Fruit fly (Drosophila melanogaster) whole organism, pupa: ENCODE measurements around the gene ct.

ENCODE experiments used
- CG10348 ChIP-seq: fragments of 200-800 bp; sonication (Bioruptor generic); IDR thresholded peaks from 2 replicates; pipeline ENCODE4 v1.3.6; 2022; ENCODE audit warnings: missing biosample characterization, missing genetic modification characterization
- CG17806 ChIP-seq: fragments of 200-800 bp; sonication (Bioruptor generic); optimal IDR thresholded peaks from 2 replicates; lab custom pipeline; 2018; ENCODE audit warnings: missing biosample characterization, mild to moderate bottlenecking, missing genetic modification characterization, moderate library complexity
- D1 ChIP-seq: fragments of 200-800 bp; sonication (Bioruptor generic); optimal IDR thresholded peaks from 2 replicates; lab custom pipeline; 2018; ENCODE audit warnings: missing biosample characterization, mild to moderate bottlenecking, missing genetic modification characterization, moderate library complexity
- EcR ChIP-seq: fragments of 200-800 bp; sonication (Bioruptor generic); optimal IDR thresholded peaks from 3 replicates; lab custom pipeline; 2019; ENCODE audit warnings: missing biosample characterization, missing genetic modification characterization, mild to moderate bottlenecking, moderate library complexity, missing genetic modification reagents
- Pif1B ChIP-seq: fragments of 200-800 bp; sonication (Bioruptor generic); optimal IDR thresholded peaks from 3 replicates; lab custom pipeline; 2016; ENCODE audit warnings: missing biosample characterization, missing genetic modification characterization
- fd96Ca ChIP-seq: fragments of 200-800 bp; sonication (Bioruptor generic); IDR thresholded peaks from 3 replicates; pipeline ENCODE4 v1.3.6; 2022; ENCODE audit warnings: missing biosample characterization, missing genetic modification characterization

DNA sequence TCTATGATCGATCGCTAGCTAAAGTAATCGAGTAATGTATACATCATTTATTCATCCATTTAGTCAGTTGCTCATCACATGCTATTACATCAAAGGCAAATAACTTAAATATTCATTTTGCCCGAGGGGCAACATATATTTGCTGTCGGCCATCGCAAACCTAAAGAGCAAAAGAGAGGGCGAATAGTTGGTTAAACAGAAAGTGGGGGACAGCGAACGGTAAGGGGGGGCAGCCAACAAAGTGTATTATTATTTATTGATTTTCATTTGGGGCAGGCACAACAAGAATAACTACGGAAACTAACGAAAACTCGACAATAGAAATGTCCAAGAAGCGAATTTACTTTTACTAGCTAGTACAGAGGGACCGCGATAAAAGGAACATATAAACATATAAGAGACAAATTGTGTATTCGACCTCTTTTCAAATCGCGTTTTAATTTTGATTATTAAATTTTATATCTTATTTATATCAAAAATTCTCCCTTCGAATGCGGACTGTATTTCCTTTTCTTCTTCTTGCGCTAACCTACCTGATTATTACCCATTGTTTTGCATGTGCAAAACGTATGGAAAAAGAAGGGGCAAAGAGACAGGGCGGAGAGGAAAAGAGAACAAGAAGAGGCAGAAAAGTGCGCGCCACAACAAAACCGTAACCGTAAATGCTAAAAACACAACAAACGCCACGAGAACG, 83.1 kb downstream of the ct start:
- TF ChIP-seq D1, result no peak
- TF ChIP-seq Pif1B (GFP tag; lab: Kevin White, UChicago), result no peak
- TF ChIP-seq fd96Ca (GFP tag; lab: Robert Waterston, UW), result no peak
- TF ChIP-seq CG17806, result peak; percentile 5
- no peak for TF ChIP-seq CG10348 (GFP tag; lab: Robert Waterston, UW)
- TF ChIP-seq EcR (GFP tag; lab: Kevin White, UChicago), result no peak
